Worm (Caenorhabditis elegans) whole organism, early embryonic: ENCODE results near the gene C56A3.8.

Experiments used
- B0310.2 ChIP-seq: sonication (generic microtip); optimal IDR thresholded peaks from 2 replicates; lab custom pipeline; 2016; ENCODE audit warnings: mild to moderate bottlenecking, missing genetic modification characterization, missing compliant biosample characterization
- ama-1 ChIP-seq: fragments of 150-350 bp; optimal IDR thresholded peaks from 2 replicates; lab custom pipeline; 2014
- flt-1 ChIP-seq: fragments of 200-800 bp; sonication (Bioruptor generic); IDR thresholded peaks from 2 replicates; pipeline ENCODE4 v1.3.6; 2022; ENCODE audit warnings: missing genetic modification characterization, missing compliant biosample characterization
- hmbx-1 ChIP-seq: sonication (generic microtip); optimal IDR thresholded peaks from 2 replicates; lab custom pipeline; 2016; ENCODE audit warnings: mild to moderate bottlenecking, missing genetic modification characterization, missing compliant biosample characterization
- hmg-4 ChIP-seq: fragments of 200-800 bp; sonication (Bioruptor generic); optimal IDR thresholded peaks from 2 replicates; lab custom pipeline; 2018; ENCODE audit warnings: mild to moderate bottlenecking, missing genetic modification characterization, missing compliant biosample characterization
- hnd-1 ChIP-seq: sonication (generic microtip); optimal IDR thresholded peaks from 2 replicates; lab custom pipeline; 2016; ENCODE audit warnings: missing genetic modification characterization, missing compliant biosample characterization
- pes-1 ChIP-seq: fragments of 200-800 bp; sonication (Bioruptor generic); IDR thresholded peaks from 2 replicates; pipeline ENCODE4 v1.3.6; 2022; ENCODE audit warnings: missing genetic modification reagents, missing genetic modification characterization, missing compliant biosample characterization
- scrt-1 ChIP-seq: fragments of 200-800 bp; sonication (Bioruptor generic); IDR thresholded peaks from 2 replicates; pipeline ENCODE4 v1.3.6; 2022; ENCODE audit warnings: missing genetic modification characterization, missing compliant biosample characterization
- sea-1 ChIP-seq: fragments of 200-800 bp; sonication (Bioruptor generic); conservative IDR thresholded peaks from 2 replicates; pipeline ENCODE4 v1.3.6; 2022; ENCODE audit warnings: missing genetic modification characterization, missing compliant biosample characterization

DNA sequence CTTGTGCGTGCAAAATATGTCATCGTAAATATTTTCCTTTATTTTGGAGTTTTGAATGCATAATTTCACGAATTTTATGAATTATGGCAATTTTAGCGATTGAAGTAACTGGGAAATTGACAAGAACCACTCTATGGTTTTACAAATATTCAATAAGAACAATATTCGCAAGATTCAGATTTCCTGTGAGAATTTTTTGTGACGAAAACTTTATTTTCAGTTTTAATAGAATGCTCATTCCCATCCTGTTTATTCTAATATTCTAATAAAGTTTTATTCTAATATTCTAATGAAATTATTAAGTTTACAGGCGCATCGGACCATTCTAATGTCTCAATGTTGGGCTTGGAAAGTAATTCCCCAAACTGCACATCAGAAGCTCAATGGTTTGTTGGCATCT lies 36.9 kb upstream of the C56A3.8 start, which contains the start of gene R11G10.3:
- TF ChIP-seq hmg-4 (GFP tag; lab: Kevin White, UChicago) (no peak), flt-1 (no peak), ama-1 (lab: Kevin White, UChicago) (no peak), hnd-1 (tag; lab: Kevin White, UChicago) (no peak), scrt-1 (GFP tag; lab: Robert Waterston, UW) (no peak), sea-1 (GFP tag; lab: Robert Waterston, UW) (no peak), hmbx-1 (no peak), B0310.2 (tag; lab: Kevin White, UChicago) (no peak), pes-1 (GFP tag; lab: Robert Waterston, UW) (no peak)
